Worm (Caenorhabditis elegans): Measurements from ENCODE around the gene M01H9.10.

M01H9.10 gene

DNA sequence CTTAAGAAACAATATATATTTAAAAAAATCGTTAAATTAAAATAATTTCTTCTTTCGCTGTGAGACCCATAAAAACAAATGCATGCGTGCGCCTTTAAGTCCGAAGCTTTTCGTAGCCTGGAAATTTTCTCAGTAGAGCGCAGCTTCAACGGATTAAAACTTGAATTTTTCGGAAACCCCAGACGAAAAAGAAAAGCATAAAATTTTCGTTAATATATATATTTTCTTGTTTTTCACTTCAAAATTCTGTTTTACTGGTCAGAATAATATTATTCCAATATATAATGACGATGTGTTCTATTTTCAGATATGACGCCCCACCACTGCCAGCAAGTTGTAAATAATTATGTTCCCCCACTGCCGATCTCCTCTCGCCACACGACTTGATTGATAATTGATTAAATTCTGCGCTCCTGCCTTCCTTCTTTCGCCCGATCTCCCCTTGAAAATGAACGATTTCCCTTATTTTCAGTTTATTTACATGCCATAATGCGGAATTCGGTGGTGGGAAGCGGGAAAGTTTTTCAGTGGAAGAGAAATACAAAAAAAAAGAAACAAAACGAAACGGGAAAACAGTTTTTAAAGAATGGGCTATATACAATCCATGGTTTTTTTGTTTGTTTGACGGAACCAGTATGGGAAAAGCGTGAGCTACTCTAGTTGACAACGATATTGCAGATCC is 11.7 kb downstream of the M01H9.10 start (continued):
- TF ChIP-seq jun-1 (tag; optimal IDR thresholded peaks at IDR 0.05): no peak
- TF ChIP-seq lin-35 (GFP tag; optimal IDR thresholded peaks at IDR 0.05): peak in 1 of 2 experiments; percentile 27
- no peak for TF ChIP-seq F16B12.6 (tag; optimal IDR thresholded peaks at IDR 0.05)
- no peak for TF ChIP-seq egl-13 (tag; optimal IDR thresholded peaks at IDR 0.05)
- TF ChIP-seq nhr-12 (tag; optimal IDR thresholded peaks at IDR 0.05): no peak
- TF ChIP-seq pax-3 (tag; optimal IDR thresholded peaks at IDR 0.05): peak; percentile 28
- TF ChIP-seq alr-1 (tag; optimal IDR thresholded peaks at IDR 0.05; ENCODE audit: borderline replicate concordance): no peak
- no peak for TF ChIP-seq aha-1 (tag; optimal IDR thresholded peaks at IDR 0.05)
- TF ChIP-seq ztf-11 (tag; optimal IDR thresholded peaks at IDR 0.05): peak in 1 of 2 experiments; percentile 11
- TF ChIP-seq efl-1 (optimal IDR thresholded peaks at IDR 0.05): peak in 1 of 2 experiments; percentile 17
- peak in 1 of 2 experiments; percentile 91 for TF ChIP-seq efl-1 (GFP tag; optimal IDR thresholded peaks at IDR 0.05 in 1 of 2)
- peak; percentile 1 for TF ChIP-seq C16A3.4 (tag; optimal IDR thresholded peaks at IDR 0.05)
- TF ChIP-seq nhr-84 (tag; optimal IDR thresholded peaks at IDR 0.05): no peak
- TF ChIP-seq ceh-90 (tag; optimal IDR thresholded peaks at IDR 0.05): no peak
- peak; percentile 33 for TF ChIP-seq nhr-47 (tag; optimal IDR thresholded peaks at IDR 0.05)
- TF ChIP-seq unc-62 (GFP tag; optimal IDR thresholded peaks at IDR 0.05): no peak
- peak; percentile 56 for TF ChIP-seq nhr-90 (tag; optimal IDR thresholded peaks at IDR 0.05; ENCODE audit: poor library complexity)
- TF ChIP-seq lir-3 (tag; optimal IDR thresholded peaks at IDR 0.05; ENCODE audit: poor library complexity): no peak
- no peak for TF ChIP-seq snpc-4 (tag; optimal IDR thresholded peaks at IDR 0.05)
- TF ChIP-seq fos-1 (tag; optimal IDR thresholded peaks at IDR 0.05): no peak
- TF ChIP-seq pag-3 (tag; optimal IDR thresholded peaks at IDR 0.05; ENCODE audit: borderline replicate concordance, insufficient read depth): no peak
- TF ChIP-seq fkh-8 (tag; optimal IDR thresholded peaks at IDR 0.05): peak; percentile 24
- no peak for TF ChIP-seq lin-15B (tag; optimal IDR thresholded peaks at IDR 0.05)
- TF ChIP-seq C04F5.9 (tag; optimal IDR thresholded peaks at IDR 0.05): no peak
- TF ChIP-seq nhr-19 (GFP tag; conservative IDR thresholded peaks at IDR 0.05): peak; percentile 29
- TF ChIP-seq nhr-85 (tag): peak; percentile 50
- peak; percentile 19 for TF ChIP-seq swsn-7 (tag; optimal IDR thresholded peaks at IDR 0.05)
- TF ChIP-seq ceh-8 (GFP tag; optimal IDR thresholded peaks at IDR 0.05): peak; percentile 7
- TF ChIP-seq tbx-2 (tag; optimal IDR thresholded peaks at IDR 0.05): peak; percentile 17
- no peak for TF ChIP-seq nhr-77 (tag; optimal IDR thresholded peaks at IDR 0.05)
- TF ChIP-seq mdl-1 (tag; optimal IDR thresholded peaks at IDR 0.05): no peak
- peak; percentile 38 for TF ChIP-seq lin-14 (GFP tag; optimal IDR thresholded peaks at IDR 0.05)
- no peak for TF ChIP-seq aly-2 (tag; optimal IDR thresholded peaks at IDR 0.05)
- no peak for TF ChIP-seq elt-3 (tag; optimal IDR thresholded peaks at IDR 0.05)
- peak; percentile 42 for TF ChIP-seq sup-37 (GFP tag; optimal IDR thresholded peaks at IDR 0.05)
- peak; percentile 20 for TF ChIP-seq nhr-20 (tag; optimal IDR thresholded peaks at IDR 0.05)
- TF ChIP-seq nhr-71 (tag; optimal IDR thresholded peaks at IDR 0.05): peak; percentile 56
- TF ChIP-seq unc-30 (tag; optimal IDR thresholded peaks at IDR 0.05): no peak
- peak; percentile 95 for TF ChIP-seq ama-1 (optimal IDR thresholded peaks at IDR 0.05)
- TF ChIP-seq nhr-28 (tag; optimal IDR thresholded peaks at IDR 0.05): no peak
- no peak for TF ChIP-seq mef-2 (tag; optimal IDR thresholded peaks at IDR 0.05)

DNA sequence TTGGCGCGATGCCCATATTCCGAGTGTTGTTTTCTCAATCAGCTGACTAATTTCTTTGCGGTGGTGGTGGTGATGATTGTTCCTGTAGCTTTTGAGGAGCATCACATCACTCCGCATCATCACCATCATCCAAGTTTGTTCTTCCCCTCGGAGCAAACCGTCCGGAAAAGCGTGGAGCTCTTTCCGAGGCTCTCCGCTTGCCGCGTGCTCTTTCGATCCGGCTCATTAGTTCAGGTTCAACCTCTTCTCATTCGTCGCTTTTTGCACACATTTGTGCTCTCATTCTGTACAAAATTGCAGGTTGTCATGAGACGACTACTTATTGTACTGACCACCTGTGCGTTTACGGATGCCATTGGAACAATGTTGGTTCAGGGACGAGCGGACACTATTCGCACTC is 14.7 kb downstream of the M01H9.10 start, which contains the start of gene M01H9.5:
M01H9.5 (plus strand) TSS at position 301 of the 400 bp plus-strand sequence.
- TF ChIP-seq egl-27 (tag; optimal IDR thresholded peaks at IDR 0.05) (no peak), isw-1 (GFP tag; IDR thresholded peaks at IDR 0.05) (no peak), Y116A8C.19 (tag; optimal IDR thresholded peaks at IDR 0.05; ENCODE audit: borderline replicate concordance) (no peak), rnt-1 (tag; optimal IDR thresholded peaks at IDR 0.05) (no peak), unc-62 (GFP tag; optimal IDR thresholded peaks at IDR 0.05) (no peak)
